Worm (Caenorhabditis elegans): ENCODE measurements around the gene ztf-29.

- TF ChIP-seq nhr-237 (tag; optimal IDR thresholded peaks at IDR 0.05) (no peak), ztf-11 (tag; optimal IDR thresholded peaks at IDR 0.05) (no peak), nhr-6 (tag; optimal IDR thresholded peaks at IDR 0.05) (no peak), unc-62 (GFP tag; optimal IDR thresholded peaks at IDR 0.05) (no peak), nhr-21 (tag; optimal IDR thresholded peaks at IDR 0.05) (no peak), ztf-4 (tag; optimal IDR thresholded peaks at IDR 0.05) (no peak), egl-27 (tag; optimal IDR thresholded peaks at IDR 0.05) (no peak)
Observed at ce11 chrIII:11534624-11535079, 26.3 kb upstream of the ztf-29 start, which contains the start of gene nrps-1.

All from whole organism, L2 larva.